Fruit fly (Drosophila melanogaster) whole organism, wandering third instar larva: ENCODE measurements around the gene out.

Experiments used
- Abd-B ChIP-seq: fragments of >200 bp; optimal IDR thresholded peaks from 2 replicates; lab custom pipeline; 2017; ENCODE audit warnings: missing biosample characterization, missing genetic modification characterization
- CG32264 ChIP-seq: fragments of 200-800 bp; sonication (Bioruptor generic); optimal IDR thresholded peaks from 2 replicates; lab custom pipeline; 2016; ENCODE audit warnings: missing biosample characterization, missing genetic modification characterization
- CG9705 ChIP-seq: fragments of 200-800 bp; sonication (Bioruptor generic); optimal IDR thresholded peaks from 2 replicates; lab custom pipeline; 2018; ENCODE audit warnings: missing biosample characterization, mild to moderate bottlenecking, missing genetic modification characterization
- CrebA ChIP-seq: fragments of 200-800 bp; sonication (Bioruptor generic); optimal IDR thresholded peaks from 2 replicates; lab custom pipeline; 2016; ENCODE audit warnings: missing biosample characterization, mild to moderate bottlenecking, missing genetic modification characterization, borderline replicate concordance
- Dfd ChIP-seq: fragments of >200 bp; optimal IDR thresholded peaks from 2 replicates; lab custom pipeline; 2017; ENCODE audit warnings: missing biosample characterization, missing genetic modification characterization
- Dif ChIP-seq: fragments of 200-275, 200-300 bp; sonication (Bioruptor generic); optimal IDR thresholded peaks from 2 replicates; lab custom pipeline; 2018; ENCODE audit warnings: missing biosample characterization, missing genetic modification characterization; ENCODE audit not compliant: partially characterized antibody
- HLH106 ChIP-seq: fragments of 200-800 bp; optimal IDR thresholded peaks from 3 replicates; lab custom pipeline; 2019; ENCODE audit warnings: missing biosample characterization, mild to moderate bottlenecking, missing genetic modification characterization, moderate library complexity
- Hnf4 ChIP-seq: fragments of 200-800 bp; sonication (Bioruptor generic); optimal IDR thresholded peaks from 2 replicates; lab custom pipeline; 2016; ENCODE audit warnings: missing biosample characterization, mild to moderate bottlenecking, missing genetic modification characterization
- Hr78 ChIP-seq: fragments of >200 bp; optimal IDR thresholded peaks from 2 replicates; lab custom pipeline; 2017; ENCODE audit warnings: missing biosample characterization, missing genetic modification characterization
- Hr83 ChIP-seq: fragments of 200-300 bp; sonication (Bioruptor generic); optimal IDR thresholded peaks from 2 replicates; lab custom pipeline; 2016; ENCODE audit warnings: missing biosample characterization, mild to moderate bottlenecking, missing genetic modification characterization, moderate library complexity; ENCODE audit not compliant: poor library complexity, severe bottlenecking
- Mio ChIP-seq: sonication (Bioruptor generic); optimal IDR thresholded peaks from 2 replicates; lab custom pipeline; 2016; ENCODE audit warnings: missing biosample characterization, missing genetic modification characterization
- Myc ChIP-seq: fragments of >200 bp; optimal IDR thresholded peaks from 2 replicates; lab custom pipeline; 2017
- N ChIP-seq: fragments of >200 bp; optimal IDR thresholded peaks from 2 replicates; lab custom pipeline; 2018; ENCODE audit warnings: missing biosample characterization, missing external identifiers, missing genetic modification characterization
- OdsH ChIP-seq: fragments of 200-800 bp; sonication (Bioruptor generic); optimal IDR thresholded peaks from 2 replicates; lab custom pipeline; 2016; ENCODE audit warnings: missing biosample characterization, mild to moderate bottlenecking, missing genetic modification characterization
- Rel ChIP-seq, 2 experiments: fragments of 200-800 bp; sonication (Bioruptor generic) in 1 of 2; optimal IDR thresholded peaks; 2 replicates in 1 of 2; 3 replicates in 1 of 2; lab custom pipeline; 2016 to 2019; ENCODE audit warnings: mild to moderate bottlenecking in 2 of 2, missing biosample characterization in 2 of 2, missing genetic modification characterization in 2 of 2, moderate library complexity in 1 of 2
- Vsx2 ChIP-seq: fragments of 200-300, 225-300 bp; sonication (Bioruptor generic); optimal IDR thresholded peaks from 2 replicates; lab custom pipeline; 2018; ENCODE audit warnings: missing biosample characterization, missing genetic modification characterization; ENCODE audit not compliant: partially characterized antibody
- brk ChIP-seq: fragments of 200-800 bp; sonication (Bioruptor generic); optimal IDR thresholded peaks from 2 replicates; lab custom pipeline; 2016; ENCODE audit warnings: missing biosample characterization, mild to moderate bottlenecking, missing genetic modification characterization
- dl ChIP-seq, 2 experiments: fragments of 175-275, 200-275 bp in 1 of 2; fragments of 200-275 bp in 1 of 2; sonication (Bioruptor generic); optimal IDR thresholded peaks; lab custom pipeline; 2018; ENCODE audit warnings: mild to moderate bottlenecking in 2 of 2, missing biosample characterization in 2 of 2, missing genetic modification characterization in 2 of 2, moderate library complexity in 2 of 2; ENCODE audit not compliant: partially characterized antibody in 2 of 2, insufficient read depth in 1 of 2
- dmrt93B ChIP-seq: fragments of 200-800 bp; sonication (Bioruptor generic); optimal IDR thresholded peaks from 2 replicates; lab custom pipeline; 2018; ENCODE audit warnings: missing biosample characterization, mild to moderate bottlenecking, missing genetic modification characterization
- dsf ChIP-seq: sonication (Bioruptor generic); optimal IDR thresholded peaks from 2 replicates; lab custom pipeline; 2016; ENCODE audit warnings: missing biosample characterization, missing genetic modification characterization, borderline replicate concordance
- ey ChIP-seq: fragments of 200-800 bp; sonication (Bioruptor generic); optimal IDR thresholded peaks from 2 replicates; lab custom pipeline; 2016; ENCODE audit warnings: missing biosample characterization, missing genetic modification characterization
- foxo ChIP-seq, 2 experiments: fragments of 200-800 bp; sonication (Bioruptor generic); optimal IDR thresholded peaks; 2 replicates in 1 of 2; 3 replicates in 1 of 2; lab custom pipeline; 2016 to 2017; ENCODE audit warnings: missing biosample characterization in 2 of 2, missing genetic modification characterization in 2 of 2
- fru ChIP-seq: fragments of 200-800 bp; sonication (Bioruptor generic); optimal IDR thresholded peaks from 3 replicates; lab custom pipeline; 2016; ENCODE audit warnings: missing biosample characterization, mild to moderate bottlenecking, missing genetic modification characterization
- h ChIP-seq: fragments of 200-800 bp; sonication (Bioruptor generic); optimal IDR thresholded peaks from 3 replicates; lab custom pipeline; 2016; ENCODE audit warnings: missing biosample characterization, mild to moderate bottlenecking, missing genetic modification characterization
- jim ChIP-seq: fragments of 175-275, 200-325 bp; sonication (Bioruptor generic); optimal IDR thresholded peaks from 2 replicates; lab custom pipeline; 2016; ENCODE audit warnings: missing biosample characterization, mild to moderate bottlenecking, missing genetic modification characterization
- lola ChIP-seq: fragments of >200 bp; optimal IDR thresholded peaks from 2 replicates; lab custom pipeline; 2017; ENCODE audit warnings: missing biosample characterization, missing genetic modification characterization
- pan ChIP-seq: fragments of >200 bp; optimal IDR thresholded peaks from 2 replicates; lab custom pipeline; 2017
- psq ChIP-seq: fragments of 200-800 bp; sonication (Bioruptor generic); optimal IDR thresholded peaks from 3 replicates; lab custom pipeline; 2017; ENCODE audit warnings: missing biosample characterization, mild to moderate bottlenecking, missing genetic modification characterization, moderate library complexity
- rgr ChIP-seq: fragments of 200-800 bp; sonication (Bioruptor generic); optimal IDR thresholded peaks from 3 replicates; lab custom pipeline; 2016; ENCODE audit warnings: missing biosample characterization, mild to moderate bottlenecking, missing genetic modification characterization
- sage ChIP-seq: fragments of 200-800 bp; sonication (Bioruptor generic); optimal IDR thresholded peaks from 2 replicates; lab custom pipeline; 2016; ENCODE audit warnings: missing biosample characterization, mild to moderate bottlenecking, missing genetic modification characterization
- tai ChIP-seq: sonication (Bioruptor generic); optimal IDR thresholded peaks from 2 replicates; lab custom pipeline; 2016; ENCODE audit warnings: missing biosample characterization, missing genetic modification characterization
- usp ChIP-seq: fragments of >200 bp; optimal IDR thresholded peaks from 2 replicates; lab custom pipeline; 2017; ENCODE audit warnings: missing biosample characterization, missing genetic modification characterization
- woc ChIP-seq: sonication (Bioruptor generic); optimal IDR thresholded peaks from 2 replicates; lab custom pipeline; 2016; ENCODE audit warnings: missing biosample characterization, mild to moderate bottlenecking, missing genetic modification characterization

Gene out

dm6 chrX:19353442-19354204, 31.7 kb upstream of the out start:
- peak in 1 of 2 experiments; percentile 75 for TF ChIP-seq dl (GFP tag; optimal IDR thresholded peaks at IDR 0.05; lab: Kevin White, UChicago; ENCODE audit: insufficient read depth in 1 of 2, partially characterized antibody in 2 of 2)
- TF ChIP-seq Vsx2 (GFP tag; lab: Kevin White, UChicago) = peak; percentile 77
- TF ChIP-seq rgr (GFP tag; lab: Kevin White, UChicago) = no peak
- peak; percentile 34 for TF ChIP-seq fru
- TF ChIP-seq N (GFP tag; lab: Kevin White, UChicago) = no peak
- TF ChIP-seq psq = peak; percentile 72
- TF ChIP-seq Rel (GFP tag; optimal IDR thresholded peaks at IDR 0.05; lab: Kevin White, UChicago) = no peak
- TF ChIP-seq Rel (tag; optimal IDR thresholded peaks at IDR 0.05; lab: Kevin White, UChicago) = peak; percentile 48
- peak; percentile 26 for TF ChIP-seq Hr83 (GFP tag; lab: Kevin White, UChicago)
- peak; percentile 69 for TF ChIP-seq Dif (GFP tag; lab: Kevin White, UChicago)
- no peak for TF ChIP-seq CG32264 (GFP tag; lab: Kevin White, UChicago)

dm6 chrX:19352830-19353441, 31.0 kb upstream of the out start, which contains the start of gene kek5:
kek5 (plus strand) TSS chrX:19353181.
- no peak for TF ChIP-seq Hr78 (GFP tag; lab: Kevin White, UChicago)
- TF ChIP-seq pan (lab: Kevin White, UChicago) = no peak
- TF ChIP-seq ey = peak; percentile 20
- no peak for TF ChIP-seq Mio (GFP tag; lab: Kevin White, UChicago)
- TF ChIP-seq foxo (GFP tag; optimal IDR thresholded peaks at IDR 0.05; lab: Kevin White, UChicago) = peak in 1 of 2 experiments; percentile 10
- TF ChIP-seq Hnf4 (GFP tag; lab: Kevin White, UChicago) = peak; percentile 32
- no peak for TF ChIP-seq CG32264 (GFP tag; lab: Kevin White, UChicago)
- TF ChIP-seq Dfd (GFP tag; lab: Kevin White, UChicago) = no peak
- TF ChIP-seq OdsH (GFP tag; lab: Kevin White, UChicago) = peak; percentile 21
- no peak for TF ChIP-seq CG9705 (GFP tag; lab: Kevin White, UChicago)
- no peak for TF ChIP-seq woc (GFP tag; lab: Kevin White, UChicago)
- TF ChIP-seq psq = peak; percentile 60
- peak; percentile 30 for TF ChIP-seq fru
- TF ChIP-seq dmrt93B = no peak
- TF ChIP-seq lola (GFP tag; lab: Kevin White, UChicago) = no peak
- TF ChIP-seq CrebA (GFP tag; lab: Kevin White, UChicago) = peak; percentile 53
- TF ChIP-seq sage = peak; percentile 48
- TF ChIP-seq rgr (GFP tag; lab: Kevin White, UChicago) = peak; percentile 29
- no peak for TF ChIP-seq h (GFP tag; lab: Kevin White, UChicago)
- peak; percentile 30 for TF ChIP-seq tai (GFP tag; lab: Kevin White, UChicago)
- TF ChIP-seq N (GFP tag; lab: Kevin White, UChicago) = no peak
- TF ChIP-seq brk (GFP tag; lab: Kevin White, UChicago) = peak; percentile 52
- TF ChIP-seq HLH106 (tag; lab: Kevin White, UChicago) = no peak
- TF ChIP-seq Abd-B (GFP tag; lab: Kevin White, UChicago) = no peak
- TF ChIP-seq, all 38 proteins: peak for 11

dm6 chrX:19348835-19349466, 27.0 kb upstream of the out start:
- peak; percentile 33 for TF ChIP-seq sage
- no peak for TF ChIP-seq CG32264 (GFP tag; lab: Kevin White, UChicago)
- peak; percentile 18 for TF ChIP-seq CrebA (GFP tag; lab: Kevin White, UChicago)
- TF ChIP-seq rgr (GFP tag; lab: Kevin White, UChicago) = peak; percentile 11
- TF ChIP-seq dsf (GFP tag; lab: Kevin White, UChicago) = no peak
- TF ChIP-seq Myc (lab: Kevin White, UChicago) = peak; percentile 25
- TF ChIP-seq jim (GFP tag; lab: Kevin White, UChicago) = no peak
- TF ChIP-seq Dif (GFP tag; lab: Kevin White, UChicago) = no peak
- no peak for TF ChIP-seq foxo (GFP tag; optimal IDR thresholded peaks at IDR 0.05; lab: Kevin White, UChicago)
- TF ChIP-seq usp (GFP tag; lab: Kevin White, UChicago) = no peak
- TF ChIP-seq psq = peak; percentile 16
- TF ChIP-seq OdsH (GFP tag; lab: Kevin White, UChicago) = peak; percentile 20
- no peak for TF ChIP-seq Abd-B (GFP tag; lab: Kevin White, UChicago)
- TF ChIP-seq ey = peak; percentile 10
- TF ChIP-seq brk (GFP tag; lab: Kevin White, UChicago) = peak; percentile 40
- TF ChIP-seq Hnf4 (GFP tag; lab: Kevin White, UChicago) = peak; percentile 1
